Fruit fly (Drosophila melanogaster) whole organism, adult: ENCODE results near the gene CG10793.

Source experiments
- CG11617 ChIP-seq: fragments of 200-800 bp; sonication (Bioruptor generic); optimal IDR thresholded peaks from 2 replicates; lab custom pipeline; 2017; ENCODE audit warnings: mild to moderate bottlenecking, missing biosample characterization, missing genetic modification reagents, missing genetic modification characterization
- CG5204 ChIP-seq: fragments of 200-800 bp; sonication (Bioruptor generic); optimal IDR thresholded peaks from 2 replicates; lab custom pipeline; 2016; ENCODE audit warnings: missing biosample characterization, missing genetic modification characterization
- CG7045 ChIP-seq: fragments of 200-800 bp; sonication (Bioruptor generic); optimal IDR thresholded peaks from 2 replicates; lab custom pipeline; 2017; ENCODE audit warnings: missing biosample characterization, mild to moderate bottlenecking, missing genetic modification characterization
- CG7101 ChIP-seq: fragments of 200-800 bp; sonication (Bioruptor generic); optimal IDR thresholded peaks from 2 replicates; lab custom pipeline; 2018; ENCODE audit warnings: missing biosample characterization, mild to moderate bottlenecking, missing genetic modification characterization, moderate library complexity
- Clk ChIP-seq: fragments of 200-800 bp; sonication (Bioruptor generic); optimal IDR thresholded peaks from 2 replicates; lab custom pipeline; 2017; ENCODE audit warnings: missing biosample characterization, missing genetic modification characterization
- Crg-1 ChIP-seq: fragments of 200-800 bp; sonication (Bioruptor generic); optimal IDR thresholded peaks from 2 replicates; lab custom pipeline; 2016; ENCODE audit warnings: missing biosample characterization, missing genetic modification characterization
- Hr96 ChIP-seq: fragments of 200-800 bp; sonication (Bioruptor generic); optimal IDR thresholded peaks from 2 replicates; lab custom pipeline; 2016; ENCODE audit warnings: missing biosample characterization, missing genetic modification characterization
- Mnt ChIP-seq: fragments of 200-800 bp; sonication (Bioruptor generic); optimal IDR thresholded peaks from 2 replicates; lab custom pipeline; 2016; ENCODE audit warnings: missing biosample characterization, mild to moderate bottlenecking, missing genetic modification characterization
- bab1 ChIP-seq: fragments of 200-800 bp; sonication (Bioruptor generic); optimal IDR thresholded peaks from 3 replicates; lab custom pipeline; 2019; ENCODE audit warnings: missing biosample characterization, mild to moderate bottlenecking, missing genetic modification characterization, moderate library complexity
- cic ChIP-seq: fragments of 200-800 bp; sonication (Bioruptor generic); optimal IDR thresholded peaks from 2 replicates; lab custom pipeline; 2017; ENCODE audit warnings: missing biosample characterization, mild to moderate bottlenecking, missing genetic modification characterization, moderate library complexity
- kay ChIP-seq: fragments of 200-800 bp; sonication (Bioruptor generic); peaks from one replicate; lab custom pipeline; 2016; ENCODE audit warnings: missing biosample characterization, missing genetic modification characterization, borderline replicate concordance
- ovo ChIP-seq: fragments of 200-800 bp; sonication (Bioruptor generic); optimal IDR thresholded peaks from 2 replicates; lab custom pipeline; 2016; ENCODE audit warnings: missing biosample characterization, missing genetic modification characterization
- pad ChIP-seq: fragments of 200-800 bp; sonication (Bioruptor generic); optimal IDR thresholded peaks from 3 replicates; lab custom pipeline; 2017; ENCODE audit warnings: missing biosample characterization, missing genetic modification characterization, mild to moderate bottlenecking, moderate library complexity, missing genetic modification reagents
- toe ChIP-seq: fragments of 200-800 bp; sonication (Bioruptor generic); optimal IDR thresholded peaks from 2 replicates; lab custom pipeline; 2016; ENCODE audit warnings: missing biosample characterization, missing genetic modification characterization

DNA sequence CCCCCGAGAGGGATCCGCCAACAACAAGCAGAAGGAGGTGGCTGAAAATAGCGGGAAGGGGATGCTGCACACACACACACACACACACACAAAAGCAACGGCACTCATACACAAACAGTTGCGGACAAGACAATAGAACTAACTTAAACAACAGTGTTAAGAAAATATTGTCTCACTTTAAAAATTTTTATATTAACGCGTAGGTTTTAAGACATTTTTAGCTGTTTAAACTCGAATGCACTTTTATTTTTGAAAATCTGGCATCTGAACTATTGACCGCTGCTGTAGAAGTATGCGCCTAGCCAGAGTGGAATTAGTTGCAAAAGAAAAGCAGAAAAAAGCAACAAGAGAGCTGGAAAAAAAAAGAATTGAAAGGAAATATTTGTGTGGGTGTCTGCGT, 5.4 kb downstream of the CG10793 start:
- no peak for TF ChIP-seq bab1
- no peak for TF ChIP-seq CG11617
- no peak for TF ChIP-seq cic
- TF ChIP-seq pad (GFP tag; lab: Kevin White, UChicago), result peak; percentile 40
- TF ChIP-seq CG7101 (tag; lab: Kevin White, UChicago), result peak; percentile 76
- TF ChIP-seq toe (GFP tag; lab: Kevin White, UChicago), result peak; percentile 46
- TF ChIP-seq CG7045 (GFP tag; lab: Kevin White, UChicago), result peak; percentile 68
- no peak for TF ChIP-seq Hr96 (GFP tag; lab: Kevin White, UChicago)
- TF ChIP-seq ovo (GFP tag; lab: Kevin White, UChicago), result no peak
- TF ChIP-seq Mnt (GFP tag; lab: Kevin White, UChicago), result peak; percentile 12
- peak; percentile 30 for TF ChIP-seq Clk (GFP tag; lab: Kevin White, UChicago)
- no peak for TF ChIP-seq Crg-1 (GFP tag; lab: Kevin White, UChicago)
- peak; percentile 58 for TF ChIP-seq CG5204 (GFP tag; lab: Kevin White, UChicago)
- TF ChIP-seq kay (GFP tag; lab: Kevin White, UChicago), result peak; percentile 23
